Fruit fly (Drosophila melanogaster): Measurements from ENCODE around the gene CG42245.
A peak's percentile ranks its signal among the peaks of the same experiment; 100 is the strongest.

The CG42245 gene

DNA sequence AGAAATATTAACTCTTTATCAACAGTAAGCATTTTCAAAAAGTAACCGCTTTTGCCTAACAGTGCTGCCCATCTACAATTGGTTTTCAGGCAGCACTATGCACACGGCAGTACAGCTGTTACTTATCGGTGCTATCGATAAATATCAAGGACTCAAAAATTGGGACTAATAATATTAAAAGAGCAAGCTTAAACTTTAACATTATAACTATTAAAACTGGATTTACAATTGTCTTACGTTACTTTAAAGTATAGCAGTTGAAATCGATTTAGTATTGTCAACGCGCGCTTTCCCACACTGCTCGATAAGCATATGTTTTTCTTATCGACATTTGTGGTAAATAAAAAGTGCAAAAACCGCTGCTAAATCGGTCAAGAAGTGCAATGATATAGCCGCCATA, at the start of gene CG42245, which contains the start of gene MEP-1:
Gene CG42245, plus strand, starts transcription at position 310 of the 400 bp plus-strand sequence.
Gene MEP-1, plus strand, starts transcription at position 310 of the 400 bp plus-strand sequence.
- TF ChIP-seq CG8478 (optimal IDR thresholded peaks at IDR 0.05) = no peak
- TF ChIP-seq CTCF (optimal IDR thresholded peaks at IDR 0.05) = no peak

DNA sequence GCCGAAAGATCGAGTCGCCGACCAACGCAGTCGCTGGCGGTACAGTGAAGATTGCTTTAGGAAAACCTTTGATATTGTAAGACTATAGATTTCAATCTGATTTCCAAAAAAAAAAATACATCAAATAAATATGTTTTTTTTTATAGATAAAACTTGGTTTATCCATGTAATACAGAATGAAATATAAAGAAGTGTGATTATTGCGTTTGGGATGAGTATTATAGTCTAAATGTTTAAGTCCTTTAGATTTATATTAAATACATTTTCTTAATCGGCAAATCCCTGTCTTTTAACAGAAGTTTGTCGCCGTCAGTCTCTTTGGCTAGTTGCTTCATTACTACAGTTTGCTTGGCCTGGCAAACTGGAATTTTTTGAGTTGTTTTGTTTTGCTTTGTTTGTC, 49.7 kb upstream of the CG42245 start:
- TF ChIP-seq CTCF (optimal IDR thresholded peaks at IDR 0.05) = no peak

DNA sequence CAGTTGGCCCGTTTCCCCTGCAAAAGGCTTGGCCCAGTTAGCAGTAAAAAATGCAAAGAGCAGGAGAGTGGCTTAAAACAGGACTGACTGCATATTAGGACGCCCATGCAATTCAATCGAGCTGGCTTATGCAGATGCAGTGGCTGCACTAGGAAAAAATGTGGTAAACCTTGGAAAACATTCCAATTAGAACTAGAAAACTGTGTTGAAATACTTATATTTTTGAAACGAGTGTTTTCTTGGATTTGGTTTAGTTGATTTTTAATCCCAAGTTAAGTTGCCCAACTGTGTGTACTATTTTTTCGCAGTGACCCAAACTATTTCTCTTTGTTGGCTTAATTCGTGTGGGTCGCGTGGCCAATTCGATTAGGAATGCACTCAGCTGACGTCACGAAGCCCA, 49.2 kb upstream of the CG42245 start:
- TF ChIP-seq CG8478 (optimal IDR thresholded peaks at IDR 0.05) (no peak), CTCF (optimal IDR thresholded peaks at IDR 0.05) (no peak)

DNA sequence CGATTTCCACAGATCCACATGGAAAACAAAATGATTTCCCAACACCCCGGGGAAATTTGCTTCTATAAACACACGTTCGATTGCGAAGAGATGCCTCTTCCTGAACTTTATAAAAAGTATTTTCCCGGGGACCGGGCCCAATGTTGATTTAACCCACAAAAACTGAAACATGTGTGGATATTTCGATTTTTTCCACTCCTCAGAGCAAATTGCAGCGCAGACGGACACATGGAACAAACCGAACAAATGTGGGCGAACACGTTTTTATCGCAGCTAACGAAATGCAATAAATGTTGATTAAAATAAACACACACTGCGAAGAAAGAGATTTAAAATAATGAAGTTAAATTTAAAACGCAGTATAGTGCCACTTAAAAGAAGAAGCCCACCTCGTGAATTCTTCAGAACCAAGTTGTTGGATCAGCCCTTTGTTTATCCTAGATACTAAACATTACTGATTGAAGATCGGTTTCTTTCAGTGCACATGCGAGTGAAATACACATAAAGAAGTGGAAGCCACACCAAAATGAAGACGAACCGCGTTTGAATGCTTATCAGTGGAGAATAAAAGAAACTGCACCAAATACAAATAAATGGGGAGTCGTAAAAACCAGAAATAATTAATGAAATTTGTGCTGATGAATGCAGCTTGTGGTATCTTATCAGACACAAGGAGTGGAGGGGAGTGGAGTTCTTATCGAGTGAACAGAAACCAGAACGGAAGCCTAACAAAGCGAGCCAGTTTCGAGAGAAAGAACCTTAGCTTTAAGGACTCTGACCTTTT, 48.6 kb upstream of the CG42245 start:
- TF ChIP-seq CG8478 (optimal IDR thresholded peaks at IDR 0.05) (no peak), CTCF (optimal IDR thresholded peaks at IDR 0.05) (no peak)

DNA sequence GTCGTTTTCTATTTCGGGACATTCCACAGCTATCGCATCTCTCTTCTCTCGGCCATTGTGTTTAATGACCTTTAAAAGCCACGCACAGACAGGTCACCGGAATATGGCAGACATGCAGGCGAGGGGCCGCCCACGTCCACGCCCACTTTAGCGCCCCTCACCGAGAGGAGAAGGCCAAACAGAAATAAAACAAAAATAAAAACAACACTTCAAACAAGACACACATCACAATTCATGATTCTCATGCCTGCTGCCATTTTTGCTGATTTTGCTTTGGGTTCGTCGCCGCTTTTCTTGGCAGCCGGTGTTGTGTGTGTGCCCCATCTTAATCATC, 48.0 kb upstream of the CG42245 start:
- TF ChIP-seq CTCF (optimal IDR thresholded peaks at IDR 0.05) (no peak), CG8478 (optimal IDR thresholded peaks at IDR 0.05) (no peak)

DNA sequence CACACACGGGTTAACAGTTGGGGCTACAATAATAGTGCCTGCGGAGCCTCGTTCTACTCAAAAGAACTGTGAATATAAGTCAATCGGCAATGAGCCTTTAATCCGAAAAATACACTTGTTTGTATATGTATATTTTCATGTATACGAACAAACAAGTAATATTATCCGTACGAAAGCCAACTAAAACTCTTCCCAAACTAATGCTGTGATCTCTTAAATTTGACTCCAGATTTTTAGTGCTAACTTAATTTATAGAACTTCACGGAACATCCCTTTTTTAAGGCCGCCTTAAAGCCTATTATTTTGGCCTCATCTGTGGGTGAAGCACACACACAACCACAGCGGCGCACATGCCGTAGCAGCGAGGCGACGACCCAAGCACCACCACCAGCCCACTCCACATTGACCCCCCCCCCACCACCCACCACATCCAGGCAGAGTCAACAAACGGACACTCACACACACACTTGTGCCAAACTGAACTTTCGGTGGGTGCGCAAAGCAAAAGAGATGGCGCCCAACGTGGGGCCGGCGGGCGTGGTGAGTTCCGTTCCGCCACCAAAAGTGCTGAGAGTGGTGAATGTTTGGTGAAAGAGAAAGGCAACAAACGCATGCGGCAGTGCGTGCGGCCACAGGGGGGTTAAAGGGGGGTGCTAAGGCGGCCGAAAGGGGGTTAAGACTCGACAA, 47.3 kb upstream of the CG42245 start:
- TF ChIP-seq CTCF (optimal IDR thresholded peaks at IDR 0.05) = no peak
- TF ChIP-seq CG8478 (optimal IDR thresholded peaks at IDR 0.05) = no peak

DNA sequence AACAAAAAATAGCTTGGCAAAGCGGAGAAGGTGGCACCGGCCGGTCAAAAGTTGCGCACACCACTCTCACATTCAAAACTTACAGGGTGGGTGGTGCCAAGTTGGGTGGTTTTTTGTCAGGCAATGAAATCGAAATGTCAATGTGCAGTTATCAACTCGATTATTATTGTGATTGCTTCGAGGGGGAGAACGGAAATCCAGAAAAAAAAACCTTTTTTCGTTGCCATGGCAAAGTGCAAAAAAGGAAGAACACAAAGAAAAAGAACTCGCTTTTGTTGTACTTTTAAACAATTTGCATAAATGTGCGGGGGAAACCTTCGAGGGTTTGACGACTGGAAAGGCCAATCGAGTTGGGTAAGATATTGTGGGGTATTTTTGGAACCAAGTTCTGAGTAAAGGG, 46.7 kb upstream of the CG42245 start:
- TF ChIP-seq CTCF (optimal IDR thresholded peaks at IDR 0.05) = no peak
- no peak for TF ChIP-seq CG8478 (optimal IDR thresholded peaks at IDR 0.05)

DNA sequence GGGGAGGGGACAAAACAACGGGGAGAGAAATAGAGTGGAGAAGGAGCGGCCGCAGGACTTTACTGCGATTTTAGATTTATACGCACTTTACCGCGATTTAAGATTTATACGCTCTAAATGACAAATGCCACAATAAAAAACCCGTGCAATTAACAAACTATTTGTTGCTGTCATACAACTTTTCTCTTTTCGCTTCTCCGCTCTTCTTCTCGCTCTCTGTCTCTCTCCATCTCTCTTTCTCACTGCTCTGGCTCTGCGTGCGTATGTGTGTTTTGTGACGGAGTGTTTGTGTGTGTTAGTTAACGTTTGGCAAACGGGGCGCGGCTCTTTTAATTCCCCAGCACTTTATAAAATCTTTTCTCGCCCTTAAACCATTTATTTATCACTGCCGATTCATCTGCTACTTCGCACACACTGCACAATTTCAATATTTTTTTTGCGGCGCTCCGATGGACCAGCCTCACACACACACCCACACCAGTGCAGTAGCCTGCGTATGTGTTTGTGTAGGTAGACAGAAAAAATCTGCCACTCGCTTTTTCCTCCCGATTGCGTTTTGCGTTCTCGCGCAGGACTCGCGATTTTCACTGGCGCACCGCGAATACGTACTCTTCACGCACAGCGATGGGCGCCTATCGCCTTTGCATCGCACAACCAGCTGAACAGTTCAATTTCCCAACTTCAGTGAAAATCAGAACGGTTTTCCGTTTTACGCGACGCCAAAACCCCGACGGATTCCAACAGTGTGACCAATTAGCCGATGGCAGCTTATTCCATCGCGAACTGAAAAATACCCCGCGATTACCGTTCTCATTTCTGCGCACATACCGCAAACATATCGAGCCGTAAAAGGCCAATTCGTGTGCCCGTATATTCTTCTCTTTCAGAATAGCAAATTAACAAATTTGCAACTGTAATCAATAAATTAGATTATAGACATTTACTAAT, 45.4 kb upstream of the CG42245 start, which contains the start of gene msn:
Gene msn, minus strand, starts transcription at position 747 of the 948 bp plus-strand sequence.
- no peak for TF ChIP-seq CG8478 (optimal IDR thresholded peaks at IDR 0.05)
- peak in 1 of 2 experiments; percentile 18 for TF ChIP-seq CTCF (optimal IDR thresholded peaks at IDR 0.05)

DNA sequence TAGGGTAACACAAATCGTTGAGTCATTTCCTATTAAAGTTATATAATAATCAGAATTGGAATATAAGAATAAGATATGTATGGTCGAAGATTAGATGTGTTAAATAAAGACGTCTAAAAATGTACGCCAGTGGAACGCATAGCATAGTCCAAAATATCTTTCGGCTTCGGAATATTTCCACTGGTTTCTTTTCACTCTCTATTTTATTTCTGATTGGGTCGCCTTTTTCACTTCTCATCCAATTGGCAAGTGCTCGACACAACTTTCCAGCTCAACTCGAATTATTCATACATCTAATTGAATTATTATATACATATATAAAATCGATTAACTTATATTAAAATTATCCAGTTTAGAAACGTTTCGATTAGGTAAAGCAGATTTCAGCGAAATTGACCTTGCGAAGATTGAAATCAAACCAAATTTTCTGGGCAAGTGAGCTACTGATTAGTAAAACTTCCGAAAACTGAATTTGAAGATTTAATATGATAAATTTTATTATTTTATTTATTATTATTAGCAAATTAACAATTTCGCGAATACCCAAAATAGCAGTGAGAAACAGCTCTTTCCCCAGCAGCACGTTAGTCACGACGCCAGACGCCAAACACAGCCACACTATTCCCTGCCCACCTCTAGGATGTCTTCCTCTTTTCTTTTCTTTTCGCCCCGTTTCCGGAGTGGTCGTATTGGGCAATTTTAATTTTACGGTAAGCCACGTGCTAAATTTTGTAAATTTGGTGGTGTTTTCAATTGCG, 44.5 kb upstream of the CG42245 start, which contains the start of gene RpL8:
Gene RpL8, plus strand, starts transcription at position 653 of the 758 bp plus-strand sequence.
- no peak for TF ChIP-seq CTCF (optimal IDR thresholded peaks at IDR 0.05)
- no peak for TF ChIP-seq CG8478 (optimal IDR thresholded peaks at IDR 0.05)

DNA sequence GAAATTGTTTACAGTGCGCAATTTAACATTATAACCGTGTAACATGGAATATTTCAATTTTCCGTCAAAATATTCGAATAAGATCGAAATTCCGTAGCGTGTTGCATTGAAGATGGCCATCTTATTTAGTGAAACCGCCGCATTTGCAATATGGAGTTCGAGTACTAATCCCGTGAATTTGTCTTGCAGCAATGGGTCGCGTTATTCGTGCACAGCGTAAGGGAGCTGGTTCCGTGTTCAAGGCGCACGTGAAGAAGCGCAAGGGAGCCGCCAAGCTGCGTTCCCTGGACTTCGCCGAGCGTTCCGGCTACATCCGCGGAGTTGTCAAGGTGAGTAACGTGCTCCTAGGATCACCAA, 44.0 kb upstream of the CG42245 start:
- no peak for TF ChIP-seq CG8478 (optimal IDR thresholded peaks at IDR 0.05)
- TF ChIP-seq CTCF (optimal IDR thresholded peaks at IDR 0.05) = no peak

DNA sequence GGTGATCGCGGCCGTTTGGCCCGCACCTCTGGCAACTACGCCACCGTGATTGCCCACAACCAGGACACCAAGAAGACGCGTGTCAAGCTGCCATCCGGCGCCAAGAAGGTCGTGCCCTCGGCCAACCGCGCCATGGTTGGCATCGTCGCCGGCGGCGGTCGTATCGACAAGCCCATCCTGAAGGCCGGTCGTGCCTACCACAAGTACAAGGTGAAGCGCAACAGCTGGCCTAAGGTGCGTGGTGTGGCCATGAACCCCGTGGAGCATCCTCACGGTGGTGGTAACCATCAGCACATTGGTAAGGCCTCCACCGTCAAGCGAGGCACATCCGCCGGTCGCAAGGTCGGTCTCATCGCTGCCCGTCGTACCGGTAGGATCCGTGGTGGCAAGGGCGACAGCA, 43.2 kb upstream of the CG42245 start:
- no peak for TF ChIP-seq CG8478 (optimal IDR thresholded peaks at IDR 0.05)
- TF ChIP-seq CTCF (optimal IDR thresholded peaks at IDR 0.05) = no peak

DNA sequence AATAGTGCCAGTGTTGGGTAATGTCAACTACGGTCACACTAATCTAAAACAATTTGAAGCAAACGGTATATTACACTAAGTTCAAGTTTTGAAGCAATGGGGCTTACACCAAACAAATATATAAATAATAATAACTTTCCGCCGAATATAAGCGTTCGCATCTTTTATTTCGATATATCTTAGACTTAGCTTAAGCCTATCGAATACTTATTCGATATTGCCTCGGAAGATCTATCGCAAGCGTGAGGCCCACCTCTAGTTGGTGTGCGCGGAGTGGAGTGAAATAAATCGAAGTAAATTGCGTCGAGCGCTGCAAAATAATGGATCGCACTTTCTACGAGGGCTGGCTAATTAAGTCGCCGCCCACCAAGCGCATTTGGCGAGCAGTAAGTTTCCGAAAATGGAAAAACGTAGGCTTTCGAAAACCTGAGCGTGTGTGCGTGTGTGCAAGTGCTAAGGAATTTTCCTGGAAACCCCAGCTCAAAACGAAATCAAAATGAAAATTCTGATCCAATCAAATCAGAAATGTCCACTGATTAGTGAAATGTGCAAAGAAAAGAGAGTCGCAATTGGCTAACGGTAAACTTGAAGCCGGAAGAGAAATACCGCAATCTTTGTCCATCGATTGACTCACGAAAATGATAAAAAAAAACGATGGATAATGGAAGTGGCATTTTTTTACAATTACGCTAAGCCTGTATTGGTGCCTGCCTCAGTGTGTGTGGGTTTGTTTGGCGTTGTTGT, 42.2 kb upstream of the CG42245 start, which contains the start of gene dos:
Gene dos, plus strand, starts transcription at position 248 of the 744 bp plus-strand sequence.
- TF ChIP-seq CTCF (optimal IDR thresholded peaks at IDR 0.05) (no peak), CG8478 (optimal IDR thresholded peaks at IDR 0.05) (no peak)

DNA sequence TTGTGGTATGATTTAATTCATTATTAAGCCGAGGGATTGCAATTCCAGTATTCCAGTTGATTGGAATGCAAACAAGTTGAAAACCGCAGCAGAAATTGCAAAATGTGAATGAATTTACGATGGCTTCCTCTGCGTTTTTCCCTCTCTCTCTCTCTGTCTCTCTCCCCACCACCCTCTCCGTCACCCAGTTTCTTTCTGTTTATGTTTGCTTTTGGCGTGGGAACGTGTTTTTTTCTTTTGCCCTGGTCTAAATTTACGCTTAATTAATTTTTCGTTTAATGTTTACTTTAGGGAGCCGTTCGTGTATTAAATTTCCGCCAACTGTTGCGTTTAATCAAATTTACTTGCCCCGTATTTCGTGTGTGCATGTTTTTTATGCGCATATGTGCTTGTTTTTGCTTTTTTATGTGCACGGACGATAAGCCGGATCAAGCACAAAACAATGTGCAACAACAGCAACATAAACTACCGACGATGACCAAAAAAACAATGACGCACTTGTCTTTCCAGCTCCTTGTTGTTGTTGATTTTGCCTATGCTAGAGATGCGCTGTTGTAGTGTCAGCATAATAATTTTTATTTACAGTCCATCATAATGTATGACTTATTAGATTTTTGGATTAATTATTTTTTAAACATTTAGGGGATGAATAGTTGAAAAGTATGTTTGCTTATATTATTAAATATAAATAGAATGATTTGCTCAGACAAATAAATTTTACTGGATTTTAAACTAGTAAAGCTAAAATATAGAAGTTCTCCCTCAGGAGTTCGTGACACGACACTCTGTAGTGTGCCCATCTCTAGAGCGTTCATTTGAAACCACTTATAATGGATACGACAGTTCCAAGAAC, 41.4 kb upstream of the CG42245 start:
- TF ChIP-seq CG8478 (optimal IDR thresholded peaks at IDR 0.05) = no peak
- TF ChIP-seq CTCF (optimal IDR thresholded peaks at IDR 0.05) = no peak
